Worm (Caenorhabditis elegans): ENCODE measurements around the gene K11H12.11.
A peak's percentile ranks its signal among the peaks of the same experiment; 100 is the strongest.

K11H12.11 gene

DNA sequence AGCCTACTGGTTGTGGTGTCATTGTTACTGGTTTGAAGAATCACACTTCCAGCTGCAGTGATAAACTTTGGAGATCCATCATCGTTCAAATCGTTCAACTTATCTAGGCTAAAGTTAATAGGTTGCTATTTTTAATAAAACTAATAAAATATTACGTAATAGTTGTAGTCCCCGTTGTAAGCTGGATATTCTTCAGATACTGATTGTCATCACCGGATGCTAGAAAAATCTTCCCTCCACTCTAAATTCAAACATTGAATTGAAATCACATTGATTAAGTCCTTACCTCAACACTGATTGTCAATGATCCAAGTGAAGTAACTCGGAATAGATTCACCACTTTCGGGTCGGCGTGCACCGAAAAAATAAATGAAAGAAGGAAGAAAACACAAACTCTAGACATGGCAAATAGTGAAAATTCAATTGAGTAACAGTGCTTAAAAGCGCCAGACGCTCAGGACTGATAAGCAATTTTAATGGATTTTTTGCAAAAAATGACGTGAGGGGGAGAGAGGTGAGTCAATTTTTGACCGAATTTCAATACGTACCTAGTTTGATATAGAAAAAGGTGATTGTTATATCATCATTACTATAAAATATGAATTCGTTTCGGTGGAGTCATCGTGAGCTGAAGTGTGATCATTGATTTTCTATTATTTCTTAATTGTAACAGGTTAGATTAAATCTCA lies 5.3 kb upstream of the K11H12.11 start, which contains the start of the genes K11H12.4 and K11H12.10 (continued):
- TF ChIP-seq nhr-237 (tag; optimal IDR thresholded peaks at IDR 0.05): no peak
- no peak for TF ChIP-seq lin-13 (GFP tag; optimal IDR thresholded peaks at IDR 0.05)
- no peak for TF ChIP-seq zip-2 (tag; optimal IDR thresholded peaks at IDR 0.05)
- TF ChIP-seq pqm-1 (tag; optimal IDR thresholded peaks at IDR 0.05): peak; percentile 45
- no peak for TF ChIP-seq gei-8 (GFP tag; optimal IDR thresholded peaks at IDR 0.05)
- no peak for TF ChIP-seq tra-1 (GFP tag; IDR thresholded peaks at IDR 0.05)
- TF ChIP-seq ceh-28 (tag; optimal IDR thresholded peaks at IDR 0.05): no peak
- no peak for TF ChIP-seq daf-16 (GFP tag; optimal IDR thresholded peaks at IDR 0.05)
- TF ChIP-seq daf-16 (tag; optimal IDR thresholded peaks at IDR 0.05): peak; percentile 16
- TF ChIP-seq hlh-11 (tag; optimal IDR thresholded peaks at IDR 0.05): no peak
- peak; percentile 37 for TF ChIP-seq nhr-28 (tag; optimal IDR thresholded peaks at IDR 0.05)

ce11 chrIV:673313-673712 lies 3.0 kb upstream of the K11H12.11 start, which contains the start of gene K11H12.3:
TSS of gene K11H12.3 (minus strand) at chrIV:673480.
- TF ChIP-seq ceh-32 (tag; optimal IDR thresholded peaks at IDR 0.05; ENCODE audit: poor library complexity) (no peak), nhr-77 (tag; optimal IDR thresholded peaks at IDR 0.05) (no peak), aha-1 (tag) (no peak), ceh-82 (tag; optimal IDR thresholded peaks at IDR 0.05) (no peak), nhr-76 (tag; optimal IDR thresholded peaks at IDR 0.05) (no peak), nhr-6 (tag; optimal IDR thresholded peaks at IDR 0.05) (no peak), mxl-3 (GFP tag; optimal IDR thresholded peaks at IDR 0.05) (peak; percentile 20), ceh-44 (GFP tag; IDR thresholded peaks at IDR 0.05) (no peak), lin-15B (tag; optimal IDR thresholded peaks at IDR 0.05) (no peak), lin-38 (GFP tag; IDR thresholded peaks at IDR 0.05) (no peak), ZK546.5 (tag; optimal IDR thresholded peaks at IDR 0.05) (no peak), daf-16 (GFP tag; optimal IDR thresholded peaks at IDR 0.05) (no peak), daf-16 (tag; optimal IDR thresholded peaks at IDR 0.05) (peak; percentile 61), mep-1 (tag; optimal IDR thresholded peaks at IDR 0.05) (no peak), madf-9 (GFP tag; conservative IDR thresholded peaks at IDR 0.05) (no peak), Y5F2A.4 (GFP tag; optimal IDR thresholded peaks at IDR 0.05) (no peak), rbr-2 (tag; optimal IDR thresholded peaks at IDR 0.05) (no peak), unc-39 (tag; optimal IDR thresholded peaks at IDR 0.05) (no peak), mes-2 (tag; optimal IDR thresholded peaks at IDR 0.05; ENCODE audit: poor library complexity, severe bottlenecking) (no peak), dpl-1 (GFP tag; optimal IDR thresholded peaks at IDR 0.05) (no peak), zip-11 (GFP tag; IDR thresholded peaks at IDR 0.05) (no peak), lim-7 (GFP tag; IDR thresholded peaks at IDR 0.05) (no peak), ceh-62 (tag; optimal IDR thresholded peaks at IDR 0.05) (no peak), lin-1 (GFP tag; IDR thresholded peaks at IDR 0.05) (no peak), set-16 (GFP tag; IDR thresholded peaks at IDR 0.05) (no peak), lin-29 (GFP tag; IDR thresholded peaks at IDR 0.05) (no peak), nhr-28 (tag; optimal IDR thresholded peaks at IDR 0.05) (peak; percentile 52), lir-3 (tag; optimal IDR thresholded peaks at IDR 0.05) (no peak), hmg-1.1 (GFP tag; IDR thresholded peaks at IDR 0.05) (no peak), fos-1 (tag; optimal IDR thresholded peaks at IDR 0.05) (no peak), ZK337.2 (GFP tag; IDR thresholded peaks at IDR 0.05) (no peak), hlh-11 (tag; optimal IDR thresholded peaks at IDR 0.05) (peak; percentile 26), mxl-2 (GFP tag; conservative IDR thresholded peaks at IDR 0.05) (no peak), lin-13 (GFP tag; optimal IDR thresholded peaks at IDR 0.05) (no peak), T26A8.4 (GFP tag; IDR thresholded peaks at IDR 0.05) (no peak), daf-19 (GFP tag; conservative IDR thresholded peaks at IDR 0.05) (no peak), nhr-42 (GFP tag; IDR thresholded peaks at IDR 0.05) (no peak), tag-97 (GFP tag; IDR thresholded peaks at IDR 0.05) (no peak), hlh-30 (tag; optimal IDR thresholded peaks at IDR 0.05; ENCODE audit: insufficient read depth) (no peak), hif-1 (tag; optimal IDR thresholded peaks at IDR 0.05) (no peak), mdl-1 (tag; optimal IDR thresholded peaks at IDR 0.05) (no peak), pqm-1 (tag; optimal IDR thresholded peaks at IDR 0.05) (peak; percentile 57), mdt-29 (GFP tag; IDR thresholded peaks at IDR 0.05) (no peak), dmd-6 (GFP tag; IDR thresholded peaks at IDR 0.05) (peak; percentile 87), nhr-10 (tag; optimal IDR thresholded peaks at IDR 0.05) (no peak)

Data from whole organism, L4 larva.